Fruit fly (Drosophila melanogaster) whole organism, adult: ENCODE data around the gene Spn28F.

Source experiments
- CG11617 ChIP-seq: fragments of 200-800 bp; sonication (Bioruptor generic); optimal IDR thresholded peaks from 2 replicates; lab custom pipeline; 2017; ENCODE audit warnings: mild to moderate bottlenecking, missing biosample characterization, missing genetic modification reagents, missing genetic modification characterization
- CG12768 ChIP-seq: fragments of 200-800 bp; sonication (Bioruptor generic); optimal IDR thresholded peaks from 2 replicates; lab custom pipeline; 2017; ENCODE audit warnings: missing biosample characterization, missing genetic modification characterization, mild to moderate bottlenecking, moderate library complexity, missing genetic modification reagents
- CG14711 ChIP-seq: fragments of 200-800 bp; sonication (Bioruptor generic); optimal IDR thresholded peaks from 2 replicates; lab custom pipeline; 2018; ENCODE audit warnings: missing biosample characterization, mild to moderate bottlenecking, missing genetic modification characterization, moderate library complexity
- CG33017 ChIP-seq: fragments of 200-800 bp; sonication (Bioruptor generic); optimal IDR thresholded peaks from 2 replicates; lab custom pipeline; 2018; ENCODE audit warnings: missing biosample characterization, mild to moderate bottlenecking, missing genetic modification characterization, moderate library complexity
- CG7045 ChIP-seq: fragments of 200-800 bp; sonication (Bioruptor generic); optimal IDR thresholded peaks from 2 replicates; lab custom pipeline; 2017; ENCODE audit warnings: missing biosample characterization, mild to moderate bottlenecking, missing genetic modification characterization
- CG7101 ChIP-seq: fragments of 200-800 bp; sonication (Bioruptor generic); optimal IDR thresholded peaks from 2 replicates; lab custom pipeline; 2018; ENCODE audit warnings: missing biosample characterization, mild to moderate bottlenecking, missing genetic modification characterization, moderate library complexity
- Hr96 ChIP-seq: fragments of 200-800 bp; sonication (Bioruptor generic); optimal IDR thresholded peaks from 2 replicates; lab custom pipeline; 2016; ENCODE audit warnings: missing biosample characterization, missing genetic modification characterization
- Mnt ChIP-seq: fragments of 200-800 bp; sonication (Bioruptor generic); optimal IDR thresholded peaks from 2 replicates; lab custom pipeline; 2016; ENCODE audit warnings: missing biosample characterization, mild to moderate bottlenecking, missing genetic modification characterization
- bab1 ChIP-seq: fragments of 200-800 bp; sonication (Bioruptor generic); optimal IDR thresholded peaks from 3 replicates; lab custom pipeline; 2019; ENCODE audit warnings: missing biosample characterization, mild to moderate bottlenecking, missing genetic modification characterization, moderate library complexity
- cnc ChIP-seq, 2 experiments: fragments of >200 bp; optimal IDR thresholded peaks; 2 replicates each; lab custom pipeline; 2017
- kay ChIP-seq: fragments of 200-800 bp; sonication (Bioruptor generic); peaks from one replicate; lab custom pipeline; 2016; ENCODE audit warnings: missing biosample characterization, missing genetic modification characterization, borderline replicate concordance
- ovo ChIP-seq: fragments of 200-800 bp; sonication (Bioruptor generic); optimal IDR thresholded peaks from 2 replicates; lab custom pipeline; 2016; ENCODE audit warnings: missing biosample characterization, missing genetic modification characterization
- pad ChIP-seq: fragments of 200-800 bp; sonication (Bioruptor generic); optimal IDR thresholded peaks from 3 replicates; lab custom pipeline; 2017; ENCODE audit warnings: missing biosample characterization, missing genetic modification characterization, mild to moderate bottlenecking, moderate library complexity, missing genetic modification reagents
- tj ChIP-seq: fragments of 200-800 bp; sonication (Bioruptor generic); optimal IDR thresholded peaks from 3 replicates; lab custom pipeline; 2017; ENCODE audit warnings: missing biosample characterization, mild to moderate bottlenecking, missing genetic modification characterization, moderate library complexity

DNA sequence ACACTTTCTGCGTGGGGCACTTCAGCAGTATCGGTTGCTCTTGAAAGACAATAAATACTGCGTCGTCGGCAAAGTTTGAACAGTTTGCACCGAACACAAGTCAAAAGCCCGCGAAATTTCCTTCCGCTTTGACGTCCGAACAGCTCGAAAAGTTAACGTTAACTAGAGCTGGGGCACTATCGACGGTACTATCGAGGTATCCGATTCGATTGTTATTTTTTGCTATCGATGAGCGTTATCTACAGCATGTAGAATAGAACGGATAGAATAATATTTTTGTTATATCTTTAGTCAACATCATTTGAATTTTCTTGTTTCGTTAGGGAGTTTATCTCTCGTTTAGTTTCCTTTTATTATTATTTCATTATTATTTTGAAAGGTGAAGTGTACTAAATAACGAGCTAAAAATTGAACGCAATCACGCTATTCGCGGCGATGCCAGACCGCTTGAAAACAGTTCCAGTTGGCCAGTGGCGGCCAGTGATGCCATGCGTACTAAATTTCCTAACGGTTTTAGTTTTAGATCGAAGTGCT lies 1.8 kb downstream of the Spn28F start, which contains the start of gene Pvr:
- TF ChIP-seq tj (GFP tag; lab: Kevin White, UChicago) (peak; percentile 98), cnc (optimal IDR thresholded peaks at IDR 0.05; lab: Kevin White, UChicago) (no peak), CG33017 (tag; lab: Kevin White, UChicago) (no peak), Mnt (GFP tag; lab: Kevin White, UChicago) (no peak), bab1 (GFP tag; lab: Kevin White, UChicago) (peak; percentile 58), CG7101 (tag; lab: Kevin White, UChicago) (no peak), kay (no peak), CG11617 (no peak), CG7045 (GFP tag; lab: Kevin White, UChicago) (peak; percentile 10), ovo (GFP tag; lab: Kevin White, UChicago) (peak; percentile 30), Hr96 (GFP tag; lab: Kevin White, UChicago) (no peak), pad (GFP tag; lab: Kevin White, UChicago) (no peak), CG14711 (tag; lab: Kevin White, UChicago) (no peak), CG12768 (no peak)
